Worm (Caenorhabditis elegans): ENCODE data around the gene T04H1.5.

The T04H1.5 gene

ce11 chrV:12275714-12276113, 24.6 kb downstream of the T04H1.5 start (continued):
- TF ChIP-seq ztf-28 (GFP tag; IDR thresholded peaks at IDR 0.05) = 0 out of 2 replicates have a peak, but pooled peaks have one; percentile 9
- TF ChIP-seq Y79H2A.3 (GFP tag; conservative IDR thresholded peaks at IDR 0.05) = 0 out of 2 replicates have a peak, but pooled peaks have one; percentile 43
- TF ChIP-seq lin-26 (GFP tag; IDR thresholded peaks at IDR 0.05) = no peak
- TF ChIP-seq lin-54 (GFP tag; optimal IDR thresholded peaks at IDR 0.05) = no peak
- no peak for TF ChIP-seq egrh-3 (GFP tag; IDR thresholded peaks at IDR 0.05)
- no peak for TF ChIP-seq B0261.1 (tag; optimal IDR thresholded peaks at IDR 0.05)
- TF ChIP-seq ceh-40 (GFP tag; IDR thresholded peaks at IDR 0.05) = no peak
- no peak for TF ChIP-seq ceh-79 (tag; optimal IDR thresholded peaks at IDR 0.05)
- TF ChIP-seq fkh-3 (tag; optimal IDR thresholded peaks at IDR 0.05) = no peak
- TF ChIP-seq hsf-1 (GFP tag; IDR thresholded peaks at IDR 0.05) = no peak
- TF ChIP-seq lir-1 (GFP tag; conservative IDR thresholded peaks at IDR 0.05) = no peak
- TF ChIP-seq Y53F4B.3 (GFP tag; IDR thresholded peaks at IDR 0.05) = no peak
- TF ChIP-seq unc-62 (GFP tag; optimal IDR thresholded peaks at IDR 0.05) = no peak
- TF ChIP-seq K11D2.4 (GFP tag; IDR thresholded peaks at IDR 0.05) = no peak
- TF ChIP-seq ceh-100 (GFP tag; IDR thresholded peaks at IDR 0.05) = no peak
- TF ChIP-seq sptf-2 (GFP tag; optimal IDR thresholded peaks at IDR 0.05) = no peak
- no peak for TF ChIP-seq F23B12.7 (tag; optimal IDR thresholded peaks at IDR 0.05; ENCODE audit: insufficient read depth)
- no peak for TF ChIP-seq mxl-1 (tag; optimal IDR thresholded peaks at IDR 0.05)
- no peak for TF ChIP-seq pbrm-1 (GFP tag; IDR thresholded peaks at IDR 0.05)
- no peak for TF ChIP-seq xnd-1 (tag; optimal IDR thresholded peaks at IDR 0.05)
- no peak for TF ChIP-seq chd-7 (tag; optimal IDR thresholded peaks at IDR 0.05)
- no peak for TF ChIP-seq Y53G8AR.9 (GFP tag; conservative IDR thresholded peaks at IDR 0.05)
- TF ChIP-seq ztf-26 (tag; optimal IDR thresholded peaks at IDR 0.05) = no peak
- TF ChIP-seq madf-3 (GFP tag; IDR thresholded peaks at IDR 0.05) = 0 out of 2 replicates have a peak, but pooled peaks have one; percentile 44
- TF ChIP-seq tbp1 (GFP tag; optimal IDR thresholded peaks at IDR 0.05) = no peak
- peak; percentile 67 for TF ChIP-seq hrde-1 (tag; optimal IDR thresholded peaks at IDR 0.05; ENCODE audit: borderline replicate concordance)
- TF ChIP-seq ekl-4 (GFP tag; IDR thresholded peaks at IDR 0.05) = no peak

ce11 chrV:12276946-12277345, 25.8 kb downstream of the T04H1.5 start, which contains the start of gene bnc-1:
Gene bnc-1, minus strand, starts transcription at chrV:12277046.
- no peak for TF ChIP-seq F39B2.1 (GFP tag; IDR thresholded peaks at IDR 0.05)
- TF ChIP-seq hmg-1.2 (GFP tag; IDR thresholded peaks at IDR 0.05) = no peak
- TF ChIP-seq ztf-28 (GFP tag; IDR thresholded peaks at IDR 0.05) = no peak
- TF ChIP-seq F49E8.2 (tag; optimal IDR thresholded peaks at IDR 0.05; ENCODE audit: insufficient read depth) = no peak
- TF ChIP-seq Y56A3A.18 (GFP tag; IDR thresholded peaks at IDR 0.05) = no peak
- no peak for TF ChIP-seq egl-44 (GFP tag; IDR thresholded peaks at IDR 0.05)
- no peak for TF ChIP-seq mel-28 (tag; optimal IDR thresholded peaks at IDR 0.05; ENCODE audit: borderline replicate concordance)
- TF ChIP-seq ccch-3 (GFP tag; optimal IDR thresholded peaks at IDR 0.05) = no peak
- TF ChIP-seq hsf-1 (GFP tag; IDR thresholded peaks at IDR 0.05) = no peak
- no peak for TF ChIP-seq hrde-1 (tag; optimal IDR thresholded peaks at IDR 0.05; ENCODE audit: borderline replicate concordance)
- TF ChIP-seq rcor-1 (GFP tag; IDR thresholded peaks at IDR 0.05) = no peak
- no peak for TF ChIP-seq dox-1 (GFP tag; IDR thresholded peaks at IDR 0.05)
- TF ChIP-seq F37B4.10 (GFP tag; IDR thresholded peaks at IDR 0.05) = no peak
- no peak for TF ChIP-seq lir-1 (GFP tag; conservative IDR thresholded peaks at IDR 0.05)
- no peak for TF ChIP-seq pha-4 (tag; optimal IDR thresholded peaks at IDR 0.05)
- TF ChIP-seq B0019.2 (GFP tag; conservative IDR thresholded peaks at IDR 0.05) = no peak
- TF ChIP-seq dpff-1 (tag; optimal IDR thresholded peaks at IDR 0.05) = no peak
- TF ChIP-seq F23B12.7 (tag; optimal IDR thresholded peaks at IDR 0.05; ENCODE audit: insufficient read depth) = no peak
- TF ChIP-seq D2030.7 (GFP tag; IDR thresholded peaks at IDR 0.05) = no peak

All from whole organism, young adult.